Fruit fly (Drosophila melanogaster) whole organism, embryonic: Measurements from ENCODE around the gene CG34265.

Source experiments
- Atf3 ChIP-seq: fragments of 200-800 bp; sonication (Bioruptor generic); optimal IDR thresholded peaks from 3 replicates; lab custom pipeline; 2016; ENCODE audit warnings: missing biosample characterization, missing genetic modification characterization
- BtbVII ChIP-seq: fragments of 200-800 bp; sonication (Bioruptor generic); optimal IDR thresholded peaks from 3 replicates; lab custom pipeline; 2017; ENCODE audit warnings: missing biosample characterization, mild to moderate bottlenecking, missing genetic modification characterization
- CG1024 ChIP-seq: fragments of 200-800 bp; sonication (Bioruptor generic); IDR thresholded peaks from 2 replicates; pipeline ENCODE4 v1.3.6; 2022; ENCODE audit warnings: missing biosample characterization, missing genetic modification characterization
- CG10565 ChIP-seq: fragments of 200-800 bp; sonication (Bioruptor generic); optimal IDR thresholded peaks from 3 replicates; lab custom pipeline; 2016; ENCODE audit warnings: missing biosample characterization, mild to moderate bottlenecking, missing genetic modification characterization
- CG11456 ChIP-seq: fragments of 200-800 bp; sonication (Bioruptor generic); IDR thresholded peaks from 3 replicates; pipeline ENCODE4 v1.3.6; 2022; ENCODE audit warnings: missing biosample characterization, missing genetic modification characterization
- CG15696 ChIP-seq: fragments of 200-800 bp; sonication (Bioruptor generic); optimal IDR thresholded peaks from 2 replicates; lab custom pipeline; 2019; ENCODE audit warnings: missing biosample characterization, mild to moderate bottlenecking, missing genetic modification characterization, moderate library complexity
- CG2116 ChIP-seq: fragments of 200-800 bp; sonication (Bioruptor generic); optimal IDR thresholded peaks from 3 replicates; lab custom pipeline; 2018; ENCODE audit warnings: missing biosample characterization, mild to moderate bottlenecking, missing genetic modification characterization
- CG30403 ChIP-seq: fragments of 200-800 bp; sonication (Bioruptor generic); optimal IDR thresholded peaks from 3 replicates; lab custom pipeline; 2016; ENCODE audit warnings: missing biosample characterization, missing genetic modification characterization
- CG3838 ChIP-seq: fragments of 200-800 bp; sonication (Bioruptor generic); optimal IDR thresholded peaks from 3 replicates; lab custom pipeline; 2016; ENCODE audit warnings: missing biosample characterization, missing genetic modification characterization
- CG6254 ChIP-seq: fragments of 200-800 bp; sonication (Bioruptor generic); optimal IDR thresholded peaks from 3 replicates; lab custom pipeline; 2017; ENCODE audit warnings: mild to moderate bottlenecking, missing biosample characterization, missing genetic modification reagents, missing genetic modification characterization
- CG7786 ChIP-seq: fragments of 200-800 bp; sonication (Bioruptor generic); optimal IDR thresholded peaks from 2 replicates; lab custom pipeline; 2016; ENCODE audit warnings: missing biosample characterization, missing genetic modification characterization
- CTCF ChIP-seq: fragments of 200-800 bp; sonication (Bioruptor generic); optimal IDR thresholded peaks from 2 replicates; lab custom pipeline; 2017; ENCODE audit warnings: missing biosample characterization, mild to moderate bottlenecking, missing genetic modification characterization, moderate library complexity
- D19B ChIP-seq: fragments of 200-800 bp; sonication (Bioruptor generic); optimal IDR thresholded peaks from 2 replicates; lab custom pipeline; 2017; ENCODE audit warnings: missing biosample characterization, mild to moderate bottlenecking, missing genetic modification characterization
- Deaf1 ChIP-seq: fragments of 200-800 bp; optimal IDR thresholded peaks from 3 replicates; lab custom pipeline; 2019; ENCODE audit warnings: missing biosample characterization, mild to moderate bottlenecking, missing genetic modification characterization, moderate library complexity
- Dll ChIP-seq: fragments of 200-800 bp; sonication (Bioruptor generic); IDR thresholded peaks from 4 replicates; pipeline ENCODE4 v1.3.6; 2022; ENCODE audit warnings: missing biosample characterization, missing genetic modification characterization; ENCODE audit not compliant: partially characterized antibody
- Drgx ChIP-seq: fragments of 200-800 bp; sonication (Bioruptor generic); IDR thresholded peaks from 2 replicates; pipeline ENCODE4 v1.3.6; 2022; ENCODE audit warnings: missing biosample characterization, missing genetic modification characterization
- HLH3B ChIP-seq: fragments of 200-800 bp; sonication (Bioruptor generic); IDR thresholded peaks from 2 replicates; pipeline ENCODE4 v1.3.6; 2022; ENCODE audit warnings: missing biosample characterization, missing genetic modification characterization
- HmgZ ChIP-seq: fragments of 200-800 bp; sonication (Bioruptor generic); optimal IDR thresholded peaks from 2 replicates; lab custom pipeline; 2018; ENCODE audit warnings: missing biosample characterization, mild to moderate bottlenecking, missing genetic modification characterization
- Hr39 ChIP-seq: fragments of >200 bp; optimal IDR thresholded peaks from 2 replicates; lab custom pipeline; 2017
- Lim3 ChIP-seq: fragments of 200-800 bp; sonication (Bioruptor generic); IDR thresholded peaks from 2 replicates; pipeline ENCODE4 v1.3.6; 2022; ENCODE audit warnings: missing biosample characterization, missing genetic modification characterization
- Lpt ChIP-seq: fragments of >200 bp; optimal IDR thresholded peaks from 2 replicates; lab custom pipeline; 2018; ENCODE audit warnings: missing biosample characterization, missing genetic modification characterization
- Oli ChIP-seq: fragments of 200-800 bp; sonication (Bioruptor generic); optimal IDR thresholded peaks from 2 replicates; lab custom pipeline; 2018; ENCODE audit warnings: missing biosample characterization, mild to moderate bottlenecking, missing genetic modification characterization, moderate library complexity
- Sin3A ChIP-seq: fragments of >200 bp; optimal IDR thresholded peaks from 2 replicates; lab custom pipeline; 2018
- Sry-β ChIP-seq: fragments of 200-800 bp; sonication (Bioruptor generic); optimal IDR thresholded peaks from 2 replicates; lab custom pipeline; 2018; ENCODE audit warnings: missing biosample characterization, mild to moderate bottlenecking, missing genetic modification characterization, moderate library complexity
- Xbp1 ChIP-seq: fragments of 200-800 bp; sonication (Bioruptor generic); optimal IDR thresholded peaks from 3 replicates; lab custom pipeline; 2016; ENCODE audit warnings: missing biosample characterization, mild to moderate bottlenecking, missing genetic modification characterization
- abd-A ChIP-seq: fragments of 200-800 bp; sonication (Bioruptor generic); optimal IDR thresholded peaks from 3 replicates; lab custom pipeline; 2019; ENCODE audit warnings: missing biosample characterization, mild to moderate bottlenecking, missing genetic modification characterization, moderate library complexity
- ase ChIP-seq: fragments of 200-800 bp; sonication (Bioruptor generic); IDR thresholded peaks from 3 replicates; pipeline ENCODE4 v1.3.6; 2022; ENCODE audit warnings: missing biosample characterization, missing genetic modification characterization
- bcd ChIP-seq: fragments of 200-800 bp; sonication (Bioruptor generic); optimal IDR thresholded peaks from 2 replicates; lab custom pipeline; 2017; ENCODE audit warnings: missing biosample characterization, mild to moderate bottlenecking, missing genetic modification characterization
- dmrt11E ChIP-seq: fragments of 200-800 bp; sonication (Bioruptor generic); optimal IDR thresholded peaks from 3 replicates; lab custom pipeline; 2018; ENCODE audit warnings: missing biosample characterization, mild to moderate bottlenecking, missing genetic modification characterization, moderate library complexity
- ems ChIP-seq: fragments of 200-800 bp; sonication (Bioruptor generic); optimal IDR thresholded peaks from 3 replicates; lab custom pipeline; 2016; ENCODE audit warnings: missing biosample characterization, missing genetic modification characterization
- eve ChIP-seq, 2 experiments: fragments of >200 bp; optimal IDR thresholded peaks; 2 replicates each; lab custom pipeline; 2017; ENCODE audit warnings: missing biosample characterization in 2 of 2, missing genetic modification characterization in 2 of 2
- gce ChIP-seq: fragments of 200-800 bp; sonication (Bioruptor generic); IDR thresholded peaks from 3 replicates; pipeline ENCODE4 v1.3.6; 2022; ENCODE audit warnings: missing biosample characterization, missing genetic modification characterization
- hbn ChIP-seq: fragments of 200-800 bp; sonication (Bioruptor generic); IDR thresholded peaks from 2 replicates; pipeline ENCODE4 v1.3.6; 2022; ENCODE audit warnings: missing biosample characterization, missing genetic modification characterization; ENCODE audit not compliant: partially characterized antibody
- ind ChIP-seq: fragments of 200-800 bp; sonication (Bioruptor generic); optimal IDR thresholded peaks from 3 replicates; lab custom pipeline; 2016; ENCODE audit warnings: missing biosample characterization, missing genetic modification characterization
- jing ChIP-seq: fragments of 200-800 bp; sonication (Bioruptor generic); optimal IDR thresholded peaks from 2 replicates; lab custom pipeline; 2018; ENCODE audit warnings: missing biosample characterization, mild to moderate bottlenecking, missing genetic modification characterization
- kni ChIP-seq: fragments of 200-800 bp; sonication (Bioruptor generic); optimal IDR thresholded peaks from 3 replicates; lab custom pipeline; 2017; ENCODE audit warnings: mild to moderate bottlenecking, missing biosample characterization, missing genetic modification reagents, missing genetic modification characterization
- lbe ChIP-seq: fragments of 200-800 bp; sonication (Bioruptor generic); optimal IDR thresholded peaks from 2 replicates; lab custom pipeline; 2016; ENCODE audit warnings: missing biosample characterization, mild to moderate bottlenecking, missing genetic modification characterization
- maf-S ChIP-seq: fragments of 200-800 bp; sonication (Bioruptor generic); optimal IDR thresholded peaks from 2 replicates; lab custom pipeline; 2016; ENCODE audit warnings: missing biosample characterization, missing genetic modification characterization
- mam ChIP-seq: fragments of 200-800 bp; sonication (Bioruptor generic); optimal IDR thresholded peaks from 3 replicates; lab custom pipeline; 2016; ENCODE audit warnings: missing biosample characterization, missing genetic modification characterization
- onecut ChIP-seq: fragments of 200-800 bp; sonication (Bioruptor generic); IDR thresholded peaks from 2 replicates; pipeline ENCODE4 v1.3.6; 2022; ENCODE audit warnings: missing biosample characterization, missing genetic modification characterization
- ro ChIP-seq: fragments of 200-800 bp; sonication (Bioruptor generic); IDR thresholded peaks from 2 replicates; pipeline ENCODE4 v1.3.6; 2022; ENCODE audit warnings: missing biosample characterization, missing genetic modification characterization
- row ChIP-seq: fragments of 200-800 bp; sonication (Bioruptor generic); IDR thresholded peaks from 3 replicates; pipeline ENCODE4 v1.3.6; 2022; ENCODE audit warnings: missing biosample characterization, missing genetic modification characterization
- sc ChIP-seq, 3 experiments: fragments of >200 bp in 2 of 3; fragments of 200-800 bp in 1 of 3; sonication (Bioruptor generic) in 1 of 3; optimal IDR thresholded peaks; 2 replicates in 2 of 3; 3 replicates in 1 of 3; lab custom pipeline; 2017; ENCODE audit warnings: mild to moderate bottlenecking in 1 of 3, missing biosample characterization in 1 of 3, missing genetic modification characterization in 1 of 3, missing genetic modification reagents in 1 of 3
- schlank ChIP-seq: fragments of 200-800 bp; sonication (Bioruptor generic); optimal IDR thresholded peaks from 2 replicates; lab custom pipeline; 2018; ENCODE audit warnings: missing biosample characterization, mild to moderate bottlenecking, missing genetic modification characterization
- sr ChIP-seq: fragments of 200-800 bp; sonication (Bioruptor generic); IDR thresholded peaks from 3 replicates; pipeline ENCODE4 v1.3.6; 2022; ENCODE audit warnings: missing biosample characterization, missing genetic modification characterization
- ssp ChIP-seq: fragments of 200-800 bp; sonication (Bioruptor generic); IDR thresholded peaks from 2 replicates; pipeline ENCODE4 v1.3.6; 2022; ENCODE audit warnings: missing biosample characterization, missing genetic modification characterization
- tio ChIP-seq: fragments of 200-800 bp; sonication (Bioruptor generic); optimal IDR thresholded peaks from 2 replicates; lab custom pipeline; 2017; ENCODE audit warnings: missing biosample characterization, missing genetic modification characterization, inconsistent platforms
- tll ChIP-seq, 2 experiments: fragments of 200-800 bp in 1 of 2; fragments of >200 bp in 1 of 2; sonication (Bioruptor generic) in 1 of 2; optimal IDR thresholded peaks; 2 replicates each; lab custom pipeline; 2017 to 2019; ENCODE audit warnings: missing biosample characterization in 2 of 2, missing genetic modification characterization in 2 of 2, mild to moderate bottlenecking in 1 of 2, moderate library complexity in 1 of 2
- tna ChIP-seq: fragments of 200-800 bp; sonication (Bioruptor generic); IDR thresholded peaks from 2 replicates; pipeline ENCODE4 v1.3.6; 2022; ENCODE audit warnings: missing biosample characterization, missing genetic modification characterization; ENCODE audit not compliant: partially characterized antibody
- zen ChIP-seq: fragments of 200-800 bp; sonication (Bioruptor generic); optimal IDR thresholded peaks from 3 replicates; lab custom pipeline; 2018; ENCODE audit warnings: missing biosample characterization, mild to moderate bottlenecking, missing genetic modification characterization, moderate library complexity

Gene CG34265

dm6 chr3L:3249997-3250774 lies 18.1 kb upstream of the CG34265 start:
- TF ChIP-seq HmgZ (tag; lab: Kevin White, UChicago) = peak; percentile 89
- peak; percentile 98 for TF ChIP-seq tio (GFP tag; lab: Kevin White, UChicago)
- no peak for TF ChIP-seq Sin3A (lab: Kevin White, UChicago)
- TF ChIP-seq hbn (GFP tag; lab: Robert Waterston, UW) = no peak
- peak; percentile 98 for TF ChIP-seq CG30403 (GFP tag; lab: Kevin White, UChicago)
- TF ChIP-seq Hr39 (lab: Kevin White, UChicago) = no peak
- peak; percentile 96 for TF ChIP-seq Xbp1 (GFP tag; lab: Kevin White, UChicago)
- peak; percentile 59 for TF ChIP-seq CTCF (GFP tag; lab: Kevin White, UChicago)
- TF ChIP-seq CG3838 = peak; percentile 90
- TF ChIP-seq lbe (GFP tag; lab: Kevin White, UChicago) = peak; percentile 42
- TF ChIP-seq zen = peak; percentile 85
- peak; percentile 95 for TF ChIP-seq bcd (GFP tag; lab: Kevin White, UChicago)
- TF ChIP-seq Atf3 (GFP tag; lab: Kevin White, UChicago) = peak; percentile 94
- peak; percentile 80 for TF ChIP-seq CG15696 (tag; lab: Kevin White, UChicago)
- peak; percentile 68 for TF ChIP-seq CG2116 (GFP tag; lab: Kevin White, UChicago)
- TF ChIP-seq sr = no peak
- 0 out of 2 replicates have a peak, but pooled peaks have one; percentile 36 for TF ChIP-seq Lim3 (GFP tag; lab: Robert Waterston, UW)
- TF ChIP-seq schlank = peak; percentile 76
- TF ChIP-seq ssp (GFP tag; lab: Robert Waterston, UW) = peak; percentile 72
- peak in 1 of 2 experiments; percentile 99 for TF ChIP-seq eve (GFP tag; optimal IDR thresholded peaks at IDR 0.05; lab: Kevin White, UChicago)
- no peak for TF ChIP-seq sc (optimal IDR thresholded peaks at IDR 0.05; lab: Kevin White, UChicago)
- TF ChIP-seq sc (GFP tag; optimal IDR thresholded peaks at IDR 0.05; lab: Kevin White, UChicago) = peak; percentile 98
- peak; percentile 93 for TF ChIP-seq kni
- TF ChIP-seq gce = peak; percentile 77; the same call in 1 of the 3 replicates
- TF ChIP-seq Oli = peak; percentile 97
- TF ChIP-seq onecut (GFP tag; lab: Robert Waterston, UW) = peak; percentile 62
- TF ChIP-seq Dll (GFP tag; lab: Robert Waterston, UW) = no peak
- TF ChIP-seq BtbVII = peak; percentile 91
- TF ChIP-seq HLH3B (GFP tag; lab: Robert Waterston, UW) = peak; percentile 85
- peak; percentile 80 for TF ChIP-seq CG10565
- TF ChIP-seq CG7786 (GFP tag; lab: Kevin White, UChicago) = peak; percentile 96
- peak; percentile 41 for TF ChIP-seq Sry-β
- no peak; the same call in 1 of the 3 replicates for TF ChIP-seq ase (GFP tag; lab: Robert Waterston, UW)
- no peak for TF ChIP-seq abd-A
- peak; percentile 95 for TF ChIP-seq ind (GFP tag; lab: Kevin White, UChicago)
- peak; percentile 95 for TF ChIP-seq row (GFP tag; lab: Robert Waterston, UW)
- TF ChIP-seq ro (GFP tag; lab: Robert Waterston, UW) = peak; percentile 69
- TF ChIP-seq Deaf1 (tag; lab: Kevin White, UChicago) = peak; percentile 70
- peak; percentile 90 for TF ChIP-seq maf-S (GFP tag; lab: Kevin White, UChicago)
- TF ChIP-seq Drgx (GFP tag; lab: Robert Waterston, UW) = peak; percentile 80
- TF ChIP-seq tll (GFP tag; optimal IDR thresholded peaks at IDR 0.05; lab: Kevin White, UChicago) = peak; percentile 17 to 26
- TF ChIP-seq CG6254 (GFP tag; lab: Kevin White, UChicago) = peak; percentile 87
- no peak for TF ChIP-seq Lpt (GFP tag; lab: Kevin White, UChicago)
- TF ChIP-seq CG11456 = peak; percentile 76
- peak; percentile 94 for TF ChIP-seq ems
- TF ChIP-seq CG1024 (GFP tag; lab: Robert Waterston, UW) = peak; percentile 67; the same call in 1 of the 2 replicates
- TF ChIP-seq dmrt11E (tag; lab: Kevin White, UChicago) = peak; percentile 93
- peak; percentile 88 for TF ChIP-seq jing (GFP tag; lab: Kevin White, UChicago)
- TF ChIP-seq D19B (GFP tag; lab: Kevin White, UChicago) = peak; percentile 88
- TF ChIP-seq tna = peak; percentile 58; the same call in 1 of the 2 replicates
- peak; percentile 95 for TF ChIP-seq mam (GFP tag; lab: Kevin White, UChicago)
